Worm (Caenorhabditis elegans) whole organism, L2 larva: ENCODE data around the gene grd-2.

ENCODE experiments used
- alr-1 ChIP-seq: fragments of 150-350 bp; optimal IDR thresholded peaks from 2 replicates; lab custom pipeline; 2014; ENCODE audit warnings: missing biosample characterization, missing genetic modification characterization
- ama-1 ChIP-seq: fragments of 150-350 bp; optimal IDR thresholded peaks from 2 replicates; lab custom pipeline; 2018; ENCODE audit warnings: inconsistent platforms
- blmp-1 ChIP-seq: sonication (generic microtip); optimal IDR thresholded peaks from 2 replicates; lab custom pipeline; 2017; ENCODE audit warnings: missing genetic modification characterization, mild to moderate bottlenecking, missing compliant biosample characterization, antibody characterized with exemption, moderate library complexity; ENCODE audit not compliant: insufficient read depth
- egl-27 ChIP-seq: sonication (generic microtip); optimal IDR thresholded peaks from 3 replicates; lab custom pipeline; 2017; ENCODE audit warnings: missing biosample characterization, missing genetic modification reagents, missing genetic modification characterization
- lin-13 ChIP-seq: fragments of 150-350 bp; optimal IDR thresholded peaks from 2 replicates; lab custom pipeline; 2014; ENCODE audit warnings: missing biosample characterization, missing genetic modification reagents, missing genetic modification characterization
- nhr-10 ChIP-seq: sonication (generic microtip); optimal IDR thresholded peaks from 2 replicates; lab custom pipeline; 2017; ENCODE audit warnings: missing biosample characterization, missing genetic modification characterization
- unc-62 ChIP-seq: fragments of 150-350 bp; optimal IDR thresholded peaks from 2 replicates; lab custom pipeline; 2014; ENCODE audit warnings: missing biosample characterization, missing genetic modification reagents, missing genetic modification characterization
- ztf-4 ChIP-seq: fragments of 150-350 bp; optimal IDR thresholded peaks from 2 replicates; lab custom pipeline; 2014; ENCODE audit warnings: missing biosample characterization, missing genetic modification characterization

DNA sequence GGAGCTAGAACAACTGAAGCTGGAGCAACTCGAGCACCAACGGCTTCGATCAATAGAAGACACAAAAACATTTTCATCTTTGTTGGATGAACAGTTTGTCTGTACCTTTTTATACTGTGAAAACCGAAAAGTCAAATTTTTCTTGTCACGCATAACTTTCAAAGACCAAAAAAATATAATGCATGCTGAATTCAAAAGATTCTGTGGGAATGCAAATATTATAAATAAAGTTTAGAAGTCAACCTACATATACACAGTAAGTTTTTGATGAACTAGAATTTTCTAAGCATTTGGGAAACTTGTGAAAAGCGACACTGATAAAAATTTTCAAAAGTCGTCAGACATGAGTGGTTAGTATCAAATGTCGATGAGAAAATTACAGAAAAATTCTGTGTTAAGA, 24.0 kb downstream of the grd-2 start, which contains the start of gene F46B3.15:
- TF ChIP-seq ama-1 = no peak
- no peak for TF ChIP-seq lin-13 (GFP tag; lab: Kevin White, UChicago)
- no peak for TF ChIP-seq egl-27
- TF ChIP-seq alr-1 (tag; lab: Kevin White, UChicago) = no peak
- no peak for TF ChIP-seq ztf-4 (tag; lab: Kevin White, UChicago)
- TF ChIP-seq unc-62 (GFP tag; lab: Kevin White, UChicago) = no peak
- no peak for TF ChIP-seq nhr-10
- no peak for TF ChIP-seq blmp-1 (tag; lab: Kevin White, UChicago)
